Worm (Caenorhabditis elegans) whole organism, late embryonic: Measurements from ENCODE around the gene faxc-2.

Experiments used
- C08G9.2 ChIP-seq: sonication (generic microtip); optimal IDR thresholded peaks from 2 replicates; lab custom pipeline; 2016; ENCODE audit warnings: mild to moderate bottlenecking, missing genetic modification characterization, moderate library complexity, missing compliant biosample characterization
- C38D4.7 ChIP-seq: fragments of 200-800 bp; sonication (Bioruptor generic); optimal IDR thresholded peaks from 2 replicates; lab custom pipeline; 2018; ENCODE audit warnings: mild to moderate bottlenecking, missing genetic modification characterization, moderate library complexity, missing compliant biosample characterization
- F13H6.1 ChIP-seq: sonication (generic microtip); optimal IDR thresholded peaks from 2 replicates; lab custom pipeline; 2016; ENCODE audit warnings: missing genetic modification characterization, missing compliant biosample characterization
- K02D7.2 ChIP-seq: sonication (generic microtip); optimal IDR thresholded peaks from 2 replicates; lab custom pipeline; 2017; ENCODE audit warnings: mild to moderate bottlenecking, missing genetic modification characterization, missing compliant biosample characterization
- T23F11.4 ChIP-seq: fragments of 200-800 bp; sonication (Bioruptor generic); optimal IDR thresholded peaks from 2 replicates; lab custom pipeline; 2018; ENCODE audit warnings: mild to moderate bottlenecking, missing genetic modification characterization, missing compliant biosample characterization
- ceh-19 ChIP-seq: fragments of 200-800 bp; sonication (Bioruptor generic); optimal IDR thresholded peaks from 2 replicates; lab custom pipeline; 2018; ENCODE audit warnings: mild to moderate bottlenecking, missing genetic modification characterization, missing compliant biosample characterization
- ceh-2 ChIP-seq: sonication (generic microtip); optimal IDR thresholded peaks from 2 replicates; lab custom pipeline; 2016; ENCODE audit warnings: missing genotype, missing genetic modification characterization, missing compliant biosample characterization
- ceh-22 ChIP-seq: sonication (generic microtip); optimal IDR thresholded peaks from 2 replicates; lab custom pipeline; 2017; ENCODE audit warnings: missing biosample characterization, missing genetic modification characterization
- ceh-24 ChIP-seq: sonication (generic microtip); optimal IDR thresholded peaks from 2 replicates; lab custom pipeline; 2016; ENCODE audit warnings: mild to moderate bottlenecking, missing genetic modification characterization, missing compliant biosample characterization
- ceh-34 ChIP-seq: sonication (generic microtip); optimal IDR thresholded peaks from 2 replicates; lab custom pipeline; 2016; ENCODE audit warnings: mild to moderate bottlenecking, missing genetic modification characterization, missing compliant biosample characterization
- ceh-45 ChIP-seq: fragments of 200-800 bp; sonication (Bioruptor generic); IDR thresholded peaks from 2 replicates; pipeline ENCODE4 v1.3.6; 2022; ENCODE audit warnings: missing genetic modification reagents, missing genetic modification characterization, missing compliant biosample characterization
- ceh-48 ChIP-seq: sonication (generic microtip); optimal IDR thresholded peaks from 2 replicates; lab custom pipeline; 2016; ENCODE audit warnings: missing genetic modification characterization, inconsistent platforms, missing compliant biosample characterization
- ceh-9 ChIP-seq: sonication (generic microtip); optimal IDR thresholded peaks from 2 replicates; lab custom pipeline; 2016; ENCODE audit warnings: mild to moderate bottlenecking, missing genetic modification characterization, inconsistent platforms, missing compliant biosample characterization
- che-1 ChIP-seq: sonication (generic microtip); optimal IDR thresholded peaks from 2 replicates; lab custom pipeline; 2016; ENCODE audit warnings: mild to moderate bottlenecking, missing genetic modification characterization, missing compliant biosample characterization
- dve-1 ChIP-seq: sonication (generic microtip); optimal IDR thresholded peaks from 2 replicates; lab custom pipeline; 2017; ENCODE audit warnings: antibody characterized with exemption, mild to moderate bottlenecking, missing genetic modification characterization, missing compliant biosample characterization
- elt-2 ChIP-seq: sonication (generic microtip); optimal IDR thresholded peaks from 2 replicates; lab custom pipeline; 2016; ENCODE audit warnings: missing genetic modification reagents, missing genetic modification characterization, missing compliant biosample characterization
- elt-4 ChIP-seq: sonication (generic microtip); optimal IDR thresholded peaks from 2 replicates; lab custom pipeline; 2016; ENCODE audit warnings: missing genetic modification characterization, missing compliant biosample characterization
- ets-4 ChIP-seq: sonication (generic microtip); optimal IDR thresholded peaks from 2 replicates; lab custom pipeline; 2016; ENCODE audit warnings: missing genetic modification characterization, missing compliant biosample characterization
- fax-1 ChIP-seq: sonication (generic microtip); optimal IDR thresholded peaks from 2 replicates; lab custom pipeline; 2016; ENCODE audit warnings: missing genotype, missing genetic modification characterization, missing compliant biosample characterization
- fkh-10 ChIP-seq: fragments of 150-350 bp; optimal IDR thresholded peaks from 2 replicates; lab custom pipeline; 2014; ENCODE audit warnings: missing biosample characterization, missing genetic modification reagents, missing genetic modification characterization
- fkh-6 ChIP-seq: sonication (generic microtip); optimal IDR thresholded peaks from 2 replicates; lab custom pipeline; 2016; ENCODE audit warnings: missing genetic modification characterization, missing compliant biosample characterization
- hlh-13 ChIP-seq: fragments of 200-800 bp; sonication (Bioruptor generic); optimal IDR thresholded peaks from 2 replicates; lab custom pipeline; 2018; ENCODE audit warnings: mild to moderate bottlenecking, missing genetic modification characterization, missing compliant biosample characterization
- hlh-30 ChIP-seq: sonication (generic microtip); optimal IDR thresholded peaks from 2 replicates; lab custom pipeline; 2017; ENCODE audit warnings: antibody characterized with exemption, missing genetic modification characterization, missing compliant biosample characterization; ENCODE audit not compliant: insufficient read depth
- hlh-6 ChIP-seq: sonication (generic microtip); optimal IDR thresholded peaks from 2 replicates; lab custom pipeline; 2016; ENCODE audit warnings: missing genotype, missing genetic modification characterization, missing compliant biosample characterization
- hlh-8 ChIP-seq: sonication (generic microtip); optimal IDR thresholded peaks from 2 replicates; lab custom pipeline; 2016; ENCODE audit warnings: missing genotype, missing genetic modification characterization, missing compliant biosample characterization
- nhr-11 ChIP-seq: fragments of 150-350 bp; optimal IDR thresholded peaks from 2 replicates; lab custom pipeline; 2014; ENCODE audit warnings: missing biosample characterization, missing genetic modification characterization
- nhr-232 ChIP-seq: sonication (generic microtip); optimal IDR thresholded peaks from 2 replicates; lab custom pipeline; 2016; ENCODE audit warnings: missing genetic modification characterization, missing compliant biosample characterization
- odd-2 ChIP-seq: sonication (generic microtip); optimal IDR thresholded peaks from 2 replicates; lab custom pipeline; 2017; ENCODE audit warnings: antibody characterized with exemption, mild to moderate bottlenecking, missing genetic modification characterization, missing compliant biosample characterization
- pag-3 ChIP-seq: sonication (generic microtip); optimal IDR thresholded peaks from 2 replicates; lab custom pipeline; 2016; ENCODE audit warnings: missing compliant biosample characterization, missing genetic modification characterization, borderline replicate concordance
- pax-1 ChIP-seq: fragments of 150-350 bp; optimal IDR thresholded peaks from 2 replicates; lab custom pipeline; 2014; ENCODE audit warnings: missing biosample characterization, missing genetic modification characterization
- pha-4 ChIP-seq: fragments of 150-350 bp; optimal IDR thresholded peaks from 2 replicates; lab custom pipeline; 2018; ENCODE audit warnings: missing biosample characterization, missing genetic modification reagents, missing genetic modification characterization
- pros-1 ChIP-seq: fragments of 150-350 bp; optimal IDR thresholded peaks from 2 replicates; lab custom pipeline; 2014; ENCODE audit warnings: missing biosample characterization, missing genetic modification reagents, missing genetic modification characterization
- rnt-1 ChIP-seq: sonication (generic microtip); optimal IDR thresholded peaks from 2 replicates; lab custom pipeline; 2016; ENCODE audit warnings: missing genetic modification characterization, missing compliant biosample characterization
- sox-2 ChIP-seq: fragments of 200-800 bp; sonication (Bioruptor generic); IDR thresholded peaks from 2 replicates; pipeline ENCODE4 v1.3.6; 2022; ENCODE audit warnings: missing genetic modification reagents, missing genetic modification characterization, missing compliant biosample characterization
- sox-4 ChIP-seq: sonication (generic microtip); optimal IDR thresholded peaks from 2 replicates; lab custom pipeline; 2017; ENCODE audit warnings: mild to moderate bottlenecking, missing genetic modification characterization, inconsistent platforms, missing compliant biosample characterization
- syd-9 ChIP-seq: sonication (generic microtip); optimal IDR thresholded peaks from 2 replicates; lab custom pipeline; 2016; ENCODE audit warnings: mild to moderate bottlenecking, missing genetic modification characterization, moderate library complexity, missing compliant biosample characterization
- tbx-7 ChIP-seq: sonication (generic microtip); optimal IDR thresholded peaks from 2 replicates; lab custom pipeline; 2016; ENCODE audit warnings: missing genotype, missing genetic modification characterization, missing compliant biosample characterization
- ttx-3 ChIP-seq: sonication (generic microtip); optimal IDR thresholded peaks from 2 replicates; lab custom pipeline; 2016; ENCODE audit warnings: missing genetic modification reagents, missing genetic modification characterization, missing compliant biosample characterization
- unc-42 ChIP-seq: sonication (generic microtip); optimal IDR thresholded peaks from 2 replicates; lab custom pipeline; 2016; ENCODE audit warnings: missing genotype, missing genetic modification characterization, missing compliant biosample characterization
- unc-55 ChIP-seq: sonication (generic microtip); optimal IDR thresholded peaks from 2 replicates; lab custom pipeline; 2017; ENCODE audit warnings: missing biosample characterization, missing genetic modification reagents, missing genetic modification characterization
- ztf-16 ChIP-seq: sonication (generic microtip); optimal IDR thresholded peaks from 2 replicates; lab custom pipeline; 2017; ENCODE audit warnings: missing genetic modification characterization, missing compliant biosample characterization

faxc-2 gene

DNA sequence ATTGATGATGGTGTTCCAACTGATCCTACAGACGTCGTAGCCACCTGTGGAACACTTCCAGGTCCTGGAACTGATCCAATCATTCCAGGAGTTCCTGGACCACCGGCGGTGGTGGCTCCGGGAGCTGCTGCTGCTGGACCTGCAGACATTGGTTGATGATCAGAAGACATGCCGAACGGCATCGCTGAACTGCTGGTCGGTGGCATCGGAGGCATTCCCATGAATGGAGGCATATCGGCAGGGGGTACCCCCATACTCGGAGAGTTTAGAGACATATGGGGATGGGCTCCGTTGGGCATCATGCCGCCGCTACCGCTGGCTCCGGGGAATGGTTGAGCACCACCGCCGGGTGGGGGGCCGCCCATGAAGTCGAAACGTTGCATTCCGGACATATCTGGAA, 16.2 kb downstream of the faxc-2 start:
- TF ChIP-seq che-1 (tag; lab: Kevin White, UChicago) (no peak), hlh-13 (GFP tag; lab: Kevin White, UChicago) (no peak), elt-4 (peak; percentile 81), tbx-7 (tag; lab: Kevin White, UChicago) (no peak), C08G9.2 (peak; percentile 19)

DNA sequence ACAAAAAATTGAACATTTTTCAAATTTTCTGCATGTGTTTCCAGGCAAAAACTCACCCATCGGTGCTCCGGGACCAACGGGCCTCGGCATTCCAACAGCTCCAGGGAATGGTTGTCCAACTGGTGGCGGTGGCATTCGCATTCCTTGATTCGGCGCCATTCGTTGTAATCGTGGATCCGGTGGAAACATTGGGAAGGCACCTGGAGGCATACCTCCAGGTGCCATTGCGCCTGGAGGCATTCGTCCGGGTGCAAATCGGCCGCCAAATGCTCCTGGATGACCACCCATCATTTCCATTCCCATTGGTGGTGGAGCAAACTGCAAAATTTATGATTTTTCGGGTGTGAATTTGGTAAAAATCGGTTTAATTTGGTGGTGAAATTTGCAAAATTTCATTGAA, 17.4 kb downstream of the faxc-2 start:
- TF ChIP-seq nhr-11, result no peak
- TF ChIP-seq ets-4, result no peak
- TF ChIP-seq hlh-8 (tag; lab: Kevin White, UChicago), result no peak
- no peak for TF ChIP-seq nhr-232 (tag; lab: Kevin White, UChicago)
- TF ChIP-seq che-1 (tag; lab: Kevin White, UChicago), result no peak
- TF ChIP-seq sox-4 (tag; lab: Kevin White, UChicago), result no peak
- no peak for TF ChIP-seq ttx-3 (tag; lab: Kevin White, UChicago)
- no peak for TF ChIP-seq ceh-2
- no peak for TF ChIP-seq tbx-7 (tag; lab: Kevin White, UChicago)
- TF ChIP-seq ceh-34 (tag; lab: Kevin White, UChicago), result no peak
- no peak for TF ChIP-seq rnt-1 (tag; lab: Kevin White, UChicago)
- no peak for TF ChIP-seq ceh-24 (tag; lab: Kevin White, UChicago)

DNA sequence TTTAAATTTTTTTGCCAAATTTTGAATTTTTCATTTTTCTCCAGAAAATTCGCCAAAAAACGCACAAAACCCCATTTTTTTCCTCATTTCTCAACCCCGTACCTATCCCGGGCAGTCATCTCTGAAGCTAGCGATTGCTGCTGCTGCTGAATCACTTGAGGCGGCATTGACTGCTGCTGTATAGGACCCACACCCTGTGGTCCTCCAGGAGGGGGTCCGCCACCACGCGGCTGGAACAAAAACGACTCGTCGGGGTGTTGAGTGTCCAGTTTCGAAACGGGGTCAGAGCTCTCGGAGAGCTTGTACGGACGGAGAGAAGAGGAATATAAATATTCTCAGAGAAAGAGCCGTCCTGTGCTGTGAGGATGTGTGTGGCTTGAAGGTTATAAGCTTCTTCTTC, 21.3 kb downstream of the faxc-2 start, which contains the start of gene sam-10:
Gene sam-10 (minus strand): TSS at position 167 of the 400 bp plus-strand sequence.
- TF ChIP-seq unc-55 (GFP tag; lab: Kevin White, UChicago) (no peak), sox-2 (GFP tag; lab: Robert Waterston, UW) (no peak), ceh-9 (no peak), C38D4.7 (GFP tag; lab: Kevin White, UChicago) (no peak), tbx-7 (tag; lab: Kevin White, UChicago) (no peak), F13H6.1 (tag; lab: Kevin White, UChicago) (no peak), elt-2 (tag; lab: Kevin White, UChicago) (no peak), fkh-10 (GFP tag; lab: Kevin White, UChicago) (no peak), K02D7.2 (tag; lab: Kevin White, UChicago) (no peak), fax-1 (tag; lab: Kevin White, UChicago) (no peak), syd-9 (tag; lab: Kevin White, UChicago) (no peak), ceh-22 (tag; lab: Kevin White, UChicago) (no peak), hlh-6 (no peak), dve-1 (tag; lab: Kevin White, UChicago) (no peak), ceh-24 (tag; lab: Kevin White, UChicago) (no peak)

DNA sequence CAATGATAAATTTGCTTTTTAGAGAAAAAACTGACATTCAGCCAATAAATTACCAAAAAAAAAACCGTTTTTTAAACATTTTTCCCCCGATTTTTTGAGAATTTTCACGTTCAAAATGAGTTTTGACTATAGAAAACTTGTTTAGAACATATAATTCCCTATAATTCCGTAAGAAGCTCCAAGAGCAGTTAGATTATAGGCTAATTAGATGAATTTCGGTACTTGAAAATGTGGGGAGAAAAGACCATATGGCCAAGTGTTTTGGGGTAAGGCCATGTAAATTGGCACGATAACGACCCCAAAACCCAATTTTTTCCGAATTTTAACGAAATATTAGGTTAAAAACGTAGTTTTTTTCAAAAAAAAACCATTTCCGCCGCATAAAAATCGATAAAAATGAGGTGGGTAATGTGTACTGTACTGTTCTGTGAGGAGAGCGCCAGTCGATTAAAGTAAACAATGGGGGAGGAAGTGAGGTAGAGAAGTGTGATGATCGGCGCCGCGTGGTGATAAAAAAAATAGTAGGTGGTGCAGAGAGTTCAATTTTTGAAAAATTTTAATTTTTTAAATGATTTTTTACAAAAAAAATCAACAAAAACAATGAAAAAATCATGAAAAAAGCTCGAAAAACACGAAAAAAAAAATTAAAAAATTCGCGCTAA, 24.1 kb downstream of the faxc-2 start:
- TF ChIP-seq unc-42 (peak; percentile 52), pag-3 (tag; lab: Kevin White, UChicago) (no peak)

DNA sequence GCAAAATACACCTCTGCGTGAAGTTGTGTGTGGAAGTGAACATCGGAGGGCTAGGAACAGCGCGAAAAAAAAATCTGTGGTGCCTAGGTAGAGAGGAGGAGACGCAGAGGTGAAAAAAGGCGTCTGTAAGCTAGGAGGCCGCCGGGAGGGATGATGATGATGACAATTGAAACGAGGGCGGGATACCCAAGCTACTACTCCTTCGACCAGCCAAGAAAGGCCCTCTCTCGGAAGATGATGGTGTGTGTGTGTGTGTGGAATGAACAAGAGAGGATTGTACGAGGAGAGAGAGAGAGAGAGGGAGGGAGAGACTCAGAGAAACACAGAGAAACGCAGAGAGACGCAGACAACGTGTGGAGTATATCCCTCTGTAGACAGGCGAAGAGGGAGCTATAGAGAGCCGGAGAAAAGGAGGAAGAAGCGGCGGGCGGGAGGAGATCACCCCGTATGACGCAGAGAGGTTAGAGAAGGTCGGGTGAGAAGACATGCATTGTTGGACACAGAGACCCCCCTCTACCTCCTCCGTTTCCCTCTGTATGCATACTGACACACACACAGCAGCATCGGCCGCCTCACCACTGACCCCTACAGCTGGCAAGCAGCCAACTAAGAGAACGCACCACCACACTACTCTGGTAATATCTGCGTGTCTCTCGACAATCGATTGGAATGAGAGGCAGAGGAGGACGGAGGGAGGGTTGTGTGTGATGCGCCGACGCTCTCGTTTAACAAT, 26.0 kb downstream of the faxc-2 start:
- peak; percentile 63 for TF ChIP-seq ceh-19 (GFP tag; lab: Kevin White, UChicago)
- TF ChIP-seq che-1 (tag; lab: Kevin White, UChicago), result no peak
- TF ChIP-seq ceh-48 (tag; lab: Kevin White, UChicago), result peak; percentile 85
- no peak for TF ChIP-seq pax-1 (tag; lab: Kevin White, UChicago)
- no peak for TF ChIP-seq hlh-13 (GFP tag; lab: Kevin White, UChicago)
- TF ChIP-seq K02D7.2 (tag; lab: Kevin White, UChicago), result no peak
- TF ChIP-seq unc-55 (GFP tag; lab: Kevin White, UChicago), result peak; percentile 48
- no peak for TF ChIP-seq odd-2 (tag; lab: Kevin White, UChicago)
- TF ChIP-seq tbx-7 (tag; lab: Kevin White, UChicago), result peak; percentile 43
- TF ChIP-seq hlh-8 (tag; lab: Kevin White, UChicago), result peak; percentile 57
- no peak for TF ChIP-seq ttx-3 (tag; lab: Kevin White, UChicago)
- TF ChIP-seq pha-4 (tag; lab: Kevin White, UChicago), result no peak
- no peak for TF ChIP-seq fkh-6 (tag; lab: Kevin White, UChicago)
- peak; percentile 75 for TF ChIP-seq T23F11.4 (GFP tag; lab: Kevin White, UChicago)
- TF ChIP-seq fkh-10 (GFP tag; lab: Kevin White, UChicago), result no peak
- peak; percentile 69 for TF ChIP-seq ztf-16 (tag; lab: Kevin White, UChicago)
- TF ChIP-seq hlh-30 (tag; lab: Kevin White, UChicago), result peak; percentile 69
- peak; percentile 16; the same call in 1 of the 2 replicates for TF ChIP-seq sox-2 (GFP tag; lab: Robert Waterston, UW)
- peak; percentile 73 for TF ChIP-seq F13H6.1 (tag; lab: Kevin White, UChicago)
- TF ChIP-seq pros-1, result peak; percentile 97
- TF ChIP-seq ceh-45, result no peak
- peak; percentile 26 for TF ChIP-seq ceh-22 (tag; lab: Kevin White, UChicago)
- TF ChIP-seq syd-9 (tag; lab: Kevin White, UChicago), result peak; percentile 77
